Worm (Caenorhabditis elegans) whole organism, L4 larva: ENCODE measurements around the gene srh-269.

ENCODE experiments used
- F10B5.3 ChIP-seq: sonication (generic microtip); optimal IDR thresholded peaks from 2 replicates; lab custom pipeline; 2016; ENCODE audit warnings: mild to moderate bottlenecking, missing genetic modification characterization, missing compliant biosample characterization
- dmd-9 ChIP-seq: fragments of 200-800 bp; sonication (Bioruptor generic); IDR thresholded peaks from 2 replicates; pipeline ENCODE4 v1.3.6; 2022; ENCODE audit warnings: missing genetic modification reagents, missing genetic modification characterization, missing compliant biosample characterization
- lin-13 ChIP-seq: fragments of 150-350 bp; optimal IDR thresholded peaks from 2 replicates; lab custom pipeline; 2014; ENCODE audit warnings: missing biosample characterization, missing genetic modification reagents, missing genetic modification characterization
- lin-15B ChIP-seq: fragments of 150-350 bp; sonication (generic microtip); optimal IDR thresholded peaks from 3 replicates; lab custom pipeline; 2014; ENCODE audit warnings: missing biosample characterization, missing genetic modification characterization
- madf-9 ChIP-seq: fragments of 200-800 bp; sonication (Bioruptor generic); conservative IDR thresholded peaks from 2 replicates; pipeline ENCODE4 v1.3.6; 2022; ENCODE audit warnings: missing genetic modification reagents, missing genetic modification characterization, missing compliant biosample characterization
- nhr-11 ChIP-seq: fragments of 150-350 bp; optimal IDR thresholded peaks from 2 replicates; lab custom pipeline; 2014; ENCODE audit warnings: missing biosample characterization, missing genetic modification characterization
- nhr-28 ChIP-seq: fragments of 150-350 bp; optimal IDR thresholded peaks from 2 replicates; lab custom pipeline; 2014; ENCODE audit warnings: missing biosample characterization, missing genetic modification characterization
- nhr-6 ChIP-seq: fragments of 150-350 bp; optimal IDR thresholded peaks from 2 replicates; lab custom pipeline; 2014; ENCODE audit warnings: missing biosample characterization, missing genetic modification characterization
- pqm-1 ChIP-seq: sonication (generic microtip); optimal IDR thresholded peaks from 2 replicates; lab custom pipeline; 2017; ENCODE audit warnings: missing biosample characterization, missing genetic modification characterization
- rbr-2 ChIP-seq: sonication (generic microtip); optimal IDR thresholded peaks from 2 replicates; lab custom pipeline; 2016; ENCODE audit warnings: missing genotype, missing genetic modification characterization, missing compliant biosample characterization
- unc-62 ChIP-seq, 3 experiments: fragments of 150-350 bp in 1 of 3; sonication (generic microtip); optimal IDR thresholded peaks in 2 of 3; peaks in 1 of 3; 1 replicate in 1 of 3; 2 replicates in 2 of 3; lab custom pipeline; 2014 to 2017; ENCODE audit warnings: missing biosample characterization in 3 of 3, missing genetic modification characterization in 3 of 3, missing genetic modification reagents in 3 of 3, missing genotype in 1 of 3
- zfp-2 ChIP-seq: sonication (generic microtip); optimal IDR thresholded peaks from 2 replicates; lab custom pipeline; 2016; ENCODE audit warnings: mild to moderate bottlenecking, missing genetic modification characterization, missing compliant biosample characterization

ce11 chrV:16599835-16600234 lies 8.0 kb upstream of the srh-269 start:
- no peak for TF ChIP-seq nhr-6 (tag; lab: Kevin White, UChicago)
- no peak for TF ChIP-seq nhr-28 (tag; lab: Kevin White, UChicago)
- no peak for TF ChIP-seq nhr-11 (tag; lab: Kevin White, UChicago)
- no peak for TF ChIP-seq madf-9 (GFP tag; lab: Robert Waterston, UW)
- TF ChIP-seq zfp-2 (tag; lab: Kevin White, UChicago) = no peak
- TF ChIP-seq lin-15B (tag; lab: Kevin White, UChicago) = no peak
- TF ChIP-seq rbr-2 = no peak
- no peak for TF ChIP-seq lin-13 (GFP tag; lab: Kevin White, UChicago)
- no peak for TF ChIP-seq unc-62 (GFP tag; optimal IDR thresholded peaks at IDR 0.05 in 1 of 2; lab: Kevin White, UChicago)
- no peak for TF ChIP-seq unc-62 (tag; optimal IDR thresholded peaks at IDR 0.05; lab: Kevin White, UChicago)
- TF ChIP-seq dmd-9 (GFP tag; lab: Robert Waterston, UW) = no peak
- TF ChIP-seq pqm-1 (tag; lab: Kevin White, UChicago) = no peak
- TF ChIP-seq F10B5.3 (tag; lab: Kevin White, UChicago) = no peak
